Worm (Caenorhabditis elegans) whole organism, L1 larva: ENCODE measurements around the gene F22B7.9.

Source experiments
- C04F5.9 ChIP-seq: sonication (generic microtip); optimal IDR thresholded peaks from 2 replicates; lab custom pipeline; 2016; ENCODE audit warnings: missing genetic modification characterization, missing compliant biosample characterization
- C16A3.4 ChIP-seq: fragments of 150-350 bp; optimal IDR thresholded peaks from 2 replicates; lab custom pipeline; 2014; ENCODE audit warnings: missing biosample characterization, missing genetic modification characterization
- C34B4.2 ChIP-seq: sonication (generic microtip); optimal IDR thresholded peaks from 2 replicates; lab custom pipeline; 2017; ENCODE audit warnings: mild to moderate bottlenecking, missing genetic modification characterization, missing compliant biosample characterization
- Y116A8C.19 ChIP-seq: sonication (generic microtip); optimal IDR thresholded peaks from 2 replicates; lab custom pipeline; 2016; ENCODE audit warnings: missing compliant biosample characterization, missing genetic modification characterization, borderline replicate concordance
- alr-1 ChIP-seq: fragments of 200-800 bp; sonication (Bioruptor generic); optimal IDR thresholded peaks from 2 replicates; lab custom pipeline; 2018; ENCODE audit warnings: borderline replicate concordance, mild to moderate bottlenecking, missing genetic modification characterization, missing compliant biosample characterization
- aly-2 ChIP-seq: fragments of 150-350 bp; optimal IDR thresholded peaks from 2 replicates; lab custom pipeline; 2014; ENCODE audit warnings: missing biosample characterization, missing genetic modification characterization
- ama-1 ChIP-seq: fragments of 150-350 bp; optimal IDR thresholded peaks from 2 replicates; lab custom pipeline; 2014
- blmp-1 ChIP-seq: fragments of 150-350 bp; optimal IDR thresholded peaks from 2 replicates; lab custom pipeline; 2014; ENCODE audit warnings: missing biosample characterization, missing genetic modification characterization
- ceh-90 ChIP-seq: sonication (generic microtip); optimal IDR thresholded peaks from 2 replicates; lab custom pipeline; 2016; ENCODE audit warnings: missing genetic modification characterization, missing compliant biosample characterization
- dsc-1 ChIP-seq: sonication (generic microtip); optimal IDR thresholded peaks from 2 replicates; lab custom pipeline; 2016; ENCODE audit warnings: mild to moderate bottlenecking, missing genetic modification characterization, missing compliant biosample characterization
- efl-1 ChIP-seq, 4 experiments: fragments of 150-350 bp; optimal IDR thresholded peaks in 3 of 4; peaks in 1 of 4; 1 replicate in 1 of 4; 2 replicates in 3 of 4; lab custom pipeline; 2014; ENCODE audit warnings: missing biosample characterization in 2 of 4, missing genetic modification characterization in 2 of 4, missing genetic modification reagents in 2 of 4
- elt-2 ChIP-seq: sonication (generic microtip); optimal IDR thresholded peaks from 2 replicates; lab custom pipeline; 2016; ENCODE audit warnings: missing genetic modification characterization, mild to moderate bottlenecking, inconsistent platforms, missing compliant biosample characterization, missing genetic modification reagents
- fkh-10 ChIP-seq: sonication (generic microtip); optimal IDR thresholded peaks from 2 replicates; lab custom pipeline; 2017; ENCODE audit warnings: missing biosample characterization, missing genetic modification reagents, missing genetic modification characterization
- fkh-8 ChIP-seq: sonication (generic microtip); optimal IDR thresholded peaks from 2 replicates; lab custom pipeline; 2016; ENCODE audit warnings: mild to moderate bottlenecking, missing genetic modification characterization, missing compliant biosample characterization
- grh-1 ChIP-seq: fragments of 200-800 bp; sonication (Bioruptor generic); IDR thresholded peaks from 2 replicates; pipeline ENCODE4 v1.3.6; 2022; ENCODE audit warnings: missing genetic modification reagents, missing genetic modification characterization, missing compliant biosample characterization
- hlh-17 ChIP-seq: fragments of 200-800 bp; sonication (Bioruptor generic); optimal IDR thresholded peaks from 2 replicates; lab custom pipeline; 2018; ENCODE audit warnings: missing genetic modification characterization, mild to moderate bottlenecking, missing compliant biosample characterization, moderate library complexity, borderline replicate concordance
- hlh-4 ChIP-seq: sonication (generic microtip); optimal IDR thresholded peaks from 2 replicates; lab custom pipeline; 2016; ENCODE audit warnings: mild to moderate bottlenecking, missing genetic modification characterization, missing compliant biosample characterization
- irx-1 ChIP-seq: sonication (generic microtip); optimal IDR thresholded peaks from 2 replicates; lab custom pipeline; 2016; ENCODE audit warnings: missing genetic modification characterization, missing compliant biosample characterization
- lin-13 ChIP-seq: fragments of 150-350 bp; optimal IDR thresholded peaks from 2 replicates; lab custom pipeline; 2014; ENCODE audit warnings: missing biosample characterization, missing genetic modification reagents, missing genetic modification characterization
- lin-14 ChIP-seq: fragments of 200-800 bp; sonication (Bioruptor generic); optimal IDR thresholded peaks from 2 replicates; lab custom pipeline; 2018; ENCODE audit warnings: mild to moderate bottlenecking, missing genetic modification characterization, moderate library complexity, missing compliant biosample characterization
- lin-15B ChIP-seq: fragments of 150-350 bp; sonication (generic microtip); optimal IDR thresholded peaks from 3 replicates; lab custom pipeline; 2014; ENCODE audit warnings: missing biosample characterization, missing genetic modification characterization
- lin-39 ChIP-seq: fragments of 150-350 bp; optimal IDR thresholded peaks from 2 replicates; lab custom pipeline; 2014; ENCODE audit warnings: missing biosample characterization, missing genetic modification reagents, missing genetic modification characterization
- lir-3 ChIP-seq: sonication (generic microtip); optimal IDR thresholded peaks from 2 replicates; lab custom pipeline; 2016; ENCODE audit warnings: mild to moderate bottlenecking, missing genetic modification characterization, moderate library complexity, missing compliant biosample characterization; ENCODE audit not compliant: poor library complexity
- mef-2 ChIP-seq: fragments of 150-350 bp; optimal IDR thresholded peaks from 2 replicates; lab custom pipeline; 2014; ENCODE audit warnings: missing biosample characterization, missing genetic modification characterization
- mep-1 ChIP-seq: fragments of 150-350 bp; optimal IDR thresholded peaks from 2 replicates; lab custom pipeline; 2014; ENCODE audit warnings: missing biosample characterization, missing genetic modification characterization
- nhr-20 ChIP-seq: sonication (generic microtip); optimal IDR thresholded peaks from 2 replicates; lab custom pipeline; 2016; ENCODE audit warnings: mild to moderate bottlenecking, missing genetic modification characterization, missing compliant biosample characterization
- nhr-237 ChIP-seq: fragments of 150-350 bp; optimal IDR thresholded peaks from 2 replicates; lab custom pipeline; 2014; ENCODE audit warnings: missing biosample characterization, missing genetic modification characterization
- nhr-47 ChIP-seq: sonication (generic microtip); optimal IDR thresholded peaks from 2 replicates; lab custom pipeline; 2016; ENCODE audit warnings: mild to moderate bottlenecking, missing genetic modification characterization, moderate library complexity, missing compliant biosample characterization
- nhr-71 ChIP-seq: sonication (generic microtip); optimal IDR thresholded peaks from 2 replicates; lab custom pipeline; 2016; ENCODE audit warnings: mild to moderate bottlenecking, missing genetic modification characterization, moderate library complexity, missing compliant biosample characterization
- pag-3 ChIP-seq: sonication (generic microtip); optimal IDR thresholded peaks from 2 replicates; lab custom pipeline; 2017; ENCODE audit warnings: missing genetic modification characterization, mild to moderate bottlenecking, missing compliant biosample characterization, antibody characterized with exemption, borderline replicate concordance; ENCODE audit not compliant: insufficient read depth
- snpc-4 ChIP-seq: fragments of 150-350 bp; optimal IDR thresholded peaks from 2 replicates; lab custom pipeline; 2014; ENCODE audit warnings: missing biosample characterization, missing genetic modification characterization
- snu-23 ChIP-seq: sonication (generic microtip); optimal IDR thresholded peaks from 2 replicates; lab custom pipeline; 2016; ENCODE audit warnings: missing genetic modification characterization, missing compliant biosample characterization
- sox-4 ChIP-seq: sonication (generic microtip); optimal IDR thresholded peaks from 2 replicates; lab custom pipeline; 2016; ENCODE audit warnings: missing genetic modification characterization, missing compliant biosample characterization
- sptf-1 ChIP-seq: fragments of 150-350 bp; optimal IDR thresholded peaks from 2 replicates; lab custom pipeline; 2014; ENCODE audit warnings: missing biosample characterization, missing genetic modification characterization
- swsn-7 ChIP-seq: sonication (generic microtip); optimal IDR thresholded peaks from 2 replicates; lab custom pipeline; 2016; ENCODE audit warnings: missing genetic modification characterization, missing compliant biosample characterization
- tbx-2 ChIP-seq: sonication (generic microtip); optimal IDR thresholded peaks from 2 replicates; lab custom pipeline; 2016; ENCODE audit warnings: missing genetic modification characterization, missing compliant biosample characterization
- unc-130 ChIP-seq: fragments of 150-350 bp; optimal IDR thresholded peaks from 2 replicates; lab custom pipeline; 2017; ENCODE audit warnings: missing biosample characterization, missing genetic modification characterization, inconsistent platforms
- unc-62 ChIP-seq: fragments of 150-350 bp; optimal IDR thresholded peaks from 2 replicates; lab custom pipeline; 2014; ENCODE audit warnings: missing biosample characterization, missing genetic modification reagents, missing genetic modification characterization
- unc-98 ChIP-seq: fragments of 200-800 bp; sonication (Bioruptor generic); IDR thresholded peaks from 2 replicates; pipeline ENCODE4 v1.3.6; 2022; ENCODE audit warnings: missing genetic modification characterization, missing compliant biosample characterization
- xbp-1 ChIP-seq: sonication (generic microtip); optimal IDR thresholded peaks from 2 replicates; lab custom pipeline; 2016; ENCODE audit warnings: missing genetic modification characterization, missing compliant biosample characterization
- ztf-11 ChIP-seq, 2 experiments: sonication (generic microtip); optimal IDR thresholded peaks; 2 replicates each; lab custom pipeline; 2016 to 2017; ENCODE audit warnings: missing genetic modification characterization in 2 of 2, missing biosample characterization in 1 of 2, missing compliant biosample characterization in 1 of 2
- ztf-4 ChIP-seq: fragments of 150-350 bp; optimal IDR thresholded peaks from 2 replicates; lab custom pipeline; 2014; ENCODE audit warnings: missing biosample characterization, missing genetic modification characterization

The F22B7.9 gene

DNA sequence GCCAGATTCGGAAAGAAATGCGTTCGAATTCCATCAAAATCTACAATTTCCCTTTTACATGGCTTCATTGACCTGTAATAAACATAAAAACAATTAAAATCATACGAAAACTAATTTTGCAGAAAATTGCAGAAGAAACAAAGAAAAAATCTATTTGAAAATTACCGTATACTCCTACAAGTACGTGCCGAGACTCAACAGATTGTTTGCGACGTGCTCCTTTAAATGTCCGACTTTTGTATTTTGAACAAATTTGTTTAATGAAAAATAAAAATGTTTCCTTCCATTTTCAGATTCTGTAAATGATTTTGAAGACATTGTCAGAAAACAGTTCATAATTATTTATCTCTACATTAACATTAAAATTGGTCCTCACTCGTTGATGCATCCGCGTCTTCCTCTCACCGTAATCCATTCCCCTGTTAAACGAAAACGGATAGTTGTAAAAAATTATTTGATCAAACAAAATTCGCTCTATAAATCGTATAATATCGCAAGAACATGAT lies 21.3 kb upstream of the F22B7.9 start, which contains the start of gene pgl-2:
Gene pgl-2, minus strand, starts transcription at position 456 of the 506 bp plus-strand sequence.
- TF ChIP-seq lin-15B (tag; lab: Kevin White, UChicago) (no peak), swsn-7 (tag; lab: Kevin White, UChicago) (no peak), hlh-17 (no peak), ama-1 (no peak), nhr-47 (no peak), nhr-20 (no peak), lin-39 (tag; lab: Kevin White, UChicago) (no peak), C04F5.9 (no peak), unc-130 (tag; lab: Kevin White, UChicago) (no peak), sptf-1 (tag; lab: Kevin White, UChicago) (no peak), alr-1 (tag; lab: Kevin White, UChicago) (no peak)

ce11 chrIII:8668717-8669116 lies 15.0 kb upstream of the F22B7.9 start:
- peak; percentile 34 for TF ChIP-seq snu-23 (GFP tag; lab: Kevin White, UChicago)
- peak; percentile 16 for TF ChIP-seq mep-1 (tag; lab: Kevin White, UChicago)
- TF ChIP-seq lin-13 (GFP tag; lab: Kevin White, UChicago) = no peak
- TF ChIP-seq C16A3.4 (tag; lab: Kevin White, UChicago) = no peak
- no peak for TF ChIP-seq sptf-1 (tag; lab: Kevin White, UChicago)
- TF ChIP-seq snpc-4 (tag; lab: Kevin White, UChicago) = no peak
- no peak for TF ChIP-seq mef-2 (tag; lab: Kevin White, UChicago)
- TF ChIP-seq nhr-71 (tag; lab: Kevin White, UChicago) = no peak
- TF ChIP-seq elt-2 = no peak
- TF ChIP-seq efl-1 (optimal IDR thresholded peaks at IDR 0.05; lab: Kevin White, UChicago) = peak; percentile 0 to 9
- TF ChIP-seq efl-1 (GFP tag; optimal IDR thresholded peaks at IDR 0.05 in 1 of 2; lab: Kevin White, UChicago) = no peak
- TF ChIP-seq lin-15B (tag; lab: Kevin White, UChicago) = no peak
- TF ChIP-seq ztf-11 (tag; optimal IDR thresholded peaks at IDR 0.05; lab: Kevin White, UChicago) = no peak
- TF ChIP-seq pag-3 (tag; lab: Kevin White, UChicago) = no peak
- peak; percentile 23 for TF ChIP-seq blmp-1 (tag; lab: Kevin White, UChicago)
- TF ChIP-seq nhr-237 = no peak
- no peak for TF ChIP-seq ztf-4 (tag; lab: Kevin White, UChicago)
- TF ChIP-seq Y116A8C.19 (tag; lab: Kevin White, UChicago) = no peak
- TF ChIP-seq grh-1 (GFP tag; lab: Robert Waterston, UW) = no peak
- TF ChIP-seq unc-62 (GFP tag; lab: Kevin White, UChicago) = no peak

DNA sequence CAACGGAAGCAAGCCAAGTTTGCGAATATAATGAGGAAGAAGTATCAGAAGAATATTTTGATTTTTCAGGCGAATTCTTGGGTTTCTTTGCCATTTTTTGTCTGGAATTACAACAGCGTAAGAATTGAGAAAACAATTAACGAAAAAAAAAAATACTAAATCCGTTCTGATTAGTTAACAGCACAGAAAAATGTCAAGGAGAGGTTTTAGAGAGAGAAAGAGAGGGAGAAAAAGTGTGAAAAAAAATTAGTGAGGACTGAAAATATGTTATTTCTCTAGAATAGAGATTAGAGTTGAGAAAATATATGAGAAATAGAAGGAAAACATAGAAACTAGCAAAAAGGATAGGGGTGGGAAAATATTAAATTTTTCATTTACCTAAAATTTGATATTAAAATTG lies 13.7 kb upstream of the F22B7.9 start, which contains the start of gene dpy-19:
Gene dpy-19, minus strand, starts transcription at position 101 of the 400 bp plus-strand sequence.
- no peak for TF ChIP-seq pag-3 (tag; lab: Kevin White, UChicago)
- TF ChIP-seq C34B4.2 (tag; lab: Kevin White, UChicago) = no peak
- no peak for TF ChIP-seq fkh-10
- TF ChIP-seq ama-1 = no peak
- TF ChIP-seq blmp-1 (tag; lab: Kevin White, UChicago) = no peak
- TF ChIP-seq aly-2 (tag; lab: Kevin White, UChicago) = no peak
- no peak for TF ChIP-seq elt-2
- no peak for TF ChIP-seq ceh-90

DNA sequence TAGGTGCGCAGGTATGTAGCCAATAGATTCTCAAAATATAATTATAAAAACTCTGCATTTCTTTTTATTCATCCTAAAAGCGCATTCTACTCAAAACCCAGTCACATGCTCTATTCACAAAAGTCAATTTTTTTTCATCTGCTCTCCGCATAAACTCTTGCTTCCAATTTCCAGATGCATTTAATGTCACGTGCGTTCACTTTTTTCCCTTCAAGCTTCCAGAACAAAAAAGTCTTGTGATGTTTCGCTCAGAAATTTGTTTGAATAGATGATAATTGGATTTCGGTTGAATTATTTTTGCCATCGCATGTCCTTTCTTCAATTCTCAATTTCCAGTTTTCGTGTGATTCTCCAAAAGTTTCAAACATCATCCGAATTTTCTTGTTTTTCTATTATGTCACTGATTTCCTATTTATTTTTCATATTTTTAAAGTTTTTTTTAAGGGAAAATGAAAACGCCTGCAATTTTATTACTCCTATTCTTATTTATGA lies 11.2 kb upstream of the F22B7.9 start, which contains the start of gene F22B7.1:
Gene F22B7.1, plus strand, starts transcription at position 442 of the 492 bp plus-strand sequence.
- TF ChIP-seq xbp-1 (tag; lab: Kevin White, UChicago) (no peak), fkh-8 (peak; percentile 70), unc-98 (GFP tag; lab: Robert Waterston, UW) (no peak), tbx-2 (no peak), dsc-1 (peak; percentile 14), lin-14 (GFP tag; lab: Kevin White, UChicago) (peak; percentile 46), nhr-71 (tag; lab: Kevin White, UChicago) (peak; percentile 54), hlh-4 (tag; lab: Kevin White, UChicago) (peak; percentile 8), lir-3 (tag; lab: Kevin White, UChicago) (peak; percentile 18), sox-4 (peak; percentile 55), hlh-17 (no peak), nhr-47 (peak; percentile 27), irx-1 (tag; lab: Kevin White, UChicago) (peak; percentile 13)
